Worm (Caenorhabditis elegans) whole organism, mixed stage, embryonic: Measurements from ENCODE around the gene Y108G3AL.2.

Experiments used
- mls-2 ChIP-seq: sonication (generic microtip); optimal IDR thresholded peaks from 2 replicates; lab custom pipeline; 2016; ENCODE audit warnings: mild to moderate bottlenecking, missing genetic modification characterization, moderate library complexity, missing compliant biosample characterization
- nhr-12 ChIP-seq: fragments of 150-350 bp; optimal IDR thresholded peaks from 2 replicates; lab custom pipeline; 2014; ENCODE audit warnings: missing biosample characterization, missing genetic modification characterization
- zip-8 ChIP-seq: fragments of 150-350 bp; optimal IDR thresholded peaks from 2 replicates; lab custom pipeline; 2014; ENCODE audit warnings: missing biosample characterization, missing genetic modification characterization
- ztf-11 ChIP-seq: fragments of 150-350 bp; optimal IDR thresholded peaks from 2 replicates; lab custom pipeline; 2014; ENCODE audit warnings: missing biosample characterization, missing genetic modification characterization

- TF ChIP-seq ztf-11 (no peak), nhr-12 (tag; lab: Kevin White, UChicago) (no peak), mls-2 (no peak), zip-8 (tag; lab: Kevin White, UChicago) (no peak)
These were observed 10.2 kb downstream of the Y108G3AL.2 start, which contains the start of gene cul-3 for ce11 chrV:176870-177467.
